Worm (Caenorhabditis elegans) whole organism, early embryonic: ENCODE data around the gene R11G1.2.

Source experiments
- B0310.2 ChIP-seq: sonication (generic microtip); optimal IDR thresholded peaks from 2 replicates; lab custom pipeline; 2016; ENCODE audit warnings: mild to moderate bottlenecking, missing genetic modification characterization, missing compliant biosample characterization
- F13C5.2 ChIP-seq: sonication (generic microtip); optimal IDR thresholded peaks from 2 replicates; lab custom pipeline; 2017; ENCODE audit warnings: mild to moderate bottlenecking, missing genetic modification characterization, inconsistent platforms, missing compliant biosample characterization
- aly-1 ChIP-seq: sonication (generic microtip); optimal IDR thresholded peaks from 2 replicates; lab custom pipeline; 2016; ENCODE audit warnings: missing genetic modification characterization, missing compliant biosample characterization
- ama-1 ChIP-seq: fragments of 150-350 bp; optimal IDR thresholded peaks from 2 replicates; lab custom pipeline; 2014
- ceh-13 ChIP-seq: fragments of 200-800 bp; sonication (Bioruptor generic); optimal IDR thresholded peaks from 2 replicates; lab custom pipeline; 2018; ENCODE audit warnings: mild to moderate bottlenecking, missing genetic modification characterization, missing compliant biosample characterization
- ceh-36 ChIP-seq: sonication (generic microtip); optimal IDR thresholded peaks from 2 replicates; lab custom pipeline; 2016; ENCODE audit warnings: missing genetic modification characterization, inconsistent platforms, missing compliant biosample characterization
- ets-7 ChIP-seq: sonication (generic microtip); optimal IDR thresholded peaks from 2 replicates; lab custom pipeline; 2016; ENCODE audit warnings: missing genotype, missing genetic modification characterization, missing compliant biosample characterization
- flt-1 ChIP-seq: fragments of 200-800 bp; sonication (Bioruptor generic); IDR thresholded peaks from 2 replicates; pipeline ENCODE4 v1.3.6; 2022; ENCODE audit warnings: missing genetic modification characterization, missing compliant biosample characterization
- hmbx-1 ChIP-seq: sonication (generic microtip); optimal IDR thresholded peaks from 2 replicates; lab custom pipeline; 2016; ENCODE audit warnings: mild to moderate bottlenecking, missing genetic modification characterization, missing compliant biosample characterization
- hmg-4 ChIP-seq: fragments of 200-800 bp; sonication (Bioruptor generic); optimal IDR thresholded peaks from 2 replicates; lab custom pipeline; 2018; ENCODE audit warnings: mild to moderate bottlenecking, missing genetic modification characterization, missing compliant biosample characterization
- hnd-1 ChIP-seq: sonication (generic microtip); optimal IDR thresholded peaks from 2 replicates; lab custom pipeline; 2016; ENCODE audit warnings: missing genetic modification characterization, missing compliant biosample characterization
- pes-1 ChIP-seq: fragments of 200-800 bp; sonication (Bioruptor generic); IDR thresholded peaks from 2 replicates; pipeline ENCODE4 v1.3.6; 2022; ENCODE audit warnings: missing genetic modification reagents, missing genetic modification characterization, missing compliant biosample characterization
- scrt-1 ChIP-seq: fragments of 200-800 bp; sonication (Bioruptor generic); IDR thresholded peaks from 2 replicates; pipeline ENCODE4 v1.3.6; 2022; ENCODE audit warnings: missing genetic modification characterization, missing compliant biosample characterization
- sea-1 ChIP-seq: fragments of 200-800 bp; sonication (Bioruptor generic); conservative IDR thresholded peaks from 2 replicates; pipeline ENCODE4 v1.3.6; 2022; ENCODE audit warnings: missing genetic modification characterization, missing compliant biosample characterization
- tbx-11 ChIP-seq: fragments of 200-800 bp; sonication (Bioruptor generic); IDR thresholded peaks from 2 replicates; pipeline ENCODE4 v1.3.6; 2022; ENCODE audit warnings: missing genetic modification characterization, missing compliant biosample characterization
- tbx-37 ChIP-seq: fragments of 200-800 bp; sonication (Bioruptor generic); conservative IDR thresholded peaks from 2 replicates; pipeline ENCODE4 v1.3.6; 2022; ENCODE audit warnings: missing genetic modification reagents, missing genetic modification characterization, missing compliant biosample characterization
- tra-4 ChIP-seq: sonication (generic microtip); optimal IDR thresholded peaks from 2 replicates; lab custom pipeline; 2017; ENCODE audit warnings: missing genetic modification characterization, missing compliant biosample characterization

R11G1.2 gene

ce11 chrX:3696603-3697002, 46.2 kb downstream of the R11G1.2 start, which contains the start of gene C01C4.3:
Gene C01C4.3, plus strand, starts transcription at chrX:3696903.
- TF ChIP-seq hmbx-1 (tag; lab: Kevin White, UChicago) (no peak), pes-1 (GFP tag; lab: Robert Waterston, UW) (no peak), ama-1 (no peak), ets-7 (tag; lab: Kevin White, UChicago) (no peak)

ce11 chrX:3697623-3698022, 47.2 kb downstream of the R11G1.2 start:
- peak; percentile 91 for TF ChIP-seq ceh-36 (tag; lab: Kevin White, UChicago)
- TF ChIP-seq hmg-4: peak; percentile 91
- TF ChIP-seq tbx-37 (GFP tag; lab: Robert Waterston, UW): peak; percentile 92
- peak; percentile 88 for TF ChIP-seq sea-1 (GFP tag; lab: Robert Waterston, UW)
- peak; percentile 67 for TF ChIP-seq hmbx-1 (tag; lab: Kevin White, UChicago)
- peak; percentile 95 for TF ChIP-seq pes-1 (GFP tag; lab: Robert Waterston, UW)
- peak; percentile 82 for TF ChIP-seq aly-1
- peak; percentile 92 for TF ChIP-seq tbx-11
- peak; percentile 81 for TF ChIP-seq B0310.2 (tag; lab: Kevin White, UChicago)
- TF ChIP-seq F13C5.2 (tag; lab: Kevin White, UChicago): peak; percentile 96
- peak; percentile 78 for TF ChIP-seq ceh-13
- peak; percentile 83 for TF ChIP-seq hnd-1 (tag; lab: Kevin White, UChicago)
- peak; percentile 94 for TF ChIP-seq scrt-1 (GFP tag; lab: Robert Waterston, UW)
- TF ChIP-seq ama-1: no peak
- TF ChIP-seq flt-1 (GFP tag; lab: Robert Waterston, UW): peak; percentile 90
- peak; percentile 79 for TF ChIP-seq ets-7 (tag; lab: Kevin White, UChicago)
- peak; percentile 69 for TF ChIP-seq tra-4 (tag; lab: Kevin White, UChicago)

DNA sequence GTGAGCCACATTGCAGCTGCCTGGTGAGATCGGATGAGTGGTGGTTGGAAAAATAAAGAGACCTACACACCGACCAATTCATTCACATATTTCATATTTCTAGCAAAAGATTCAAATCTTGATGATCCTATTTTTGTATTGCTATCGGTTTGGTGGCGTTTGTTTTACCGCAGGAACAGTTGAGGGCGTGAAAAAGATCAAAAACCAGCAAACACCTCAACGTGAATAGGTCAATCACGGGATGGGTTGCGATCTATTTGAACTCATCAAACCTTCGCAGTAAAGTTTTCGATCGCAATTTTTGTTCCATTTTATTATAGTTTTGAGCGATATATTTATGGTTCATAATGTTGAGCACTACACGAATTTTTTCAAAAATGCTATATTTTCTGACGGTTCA, 51.4 kb downstream of the R11G1.2 start:
- TF ChIP-seq ama-1: no peak
- no peak for TF ChIP-seq tbx-11
- TF ChIP-seq hmbx-1 (tag; lab: Kevin White, UChicago): no peak
- TF ChIP-seq aly-1: no peak
- no peak for TF ChIP-seq ceh-36 (tag; lab: Kevin White, UChicago)
- TF ChIP-seq ets-7 (tag; lab: Kevin White, UChicago): no peak
- no peak for TF ChIP-seq pes-1 (GFP tag; lab: Robert Waterston, UW)
